Fruit fly (Drosophila melanogaster): ENCODE measurements around the gene CG6761.
A peak's percentile ranks its signal among the peaks of the same experiment; 100 is the strongest.

Gene CG6761

dm6 chr3L:9704162-9704748, 860 bp upstream of the CG6761 start, which contains the start of gene CG16711 (continued):
- peak; percentile 24 for TF ChIP-seq HmgZ (tag; optimal IDR thresholded peaks at IDR 0.05)
- no peak for TF ChIP-seq CG10654 (GFP tag; optimal IDR thresholded peaks at IDR 0.05)
- no peak for TF ChIP-seq bab2 (GFP tag; optimal IDR thresholded peaks at IDR 0.05)
- TF ChIP-seq al (GFP tag; IDR thresholded peaks at IDR 0.05), result no peak
- no peak for TF ChIP-seq CG31388 (GFP tag; optimal IDR thresholded peaks at IDR 0.05)
- no peak for TF ChIP-seq Fer2 (tag; optimal IDR thresholded peaks at IDR 0.05)
- no peak for TF ChIP-seq salm (tag; optimal IDR thresholded peaks at IDR 0.05)
- TF ChIP-seq sc (optimal IDR thresholded peaks at IDR 0.05), result no peak
- TF ChIP-seq sc (GFP tag; optimal IDR thresholded peaks at IDR 0.05), result no peak
- no peak for TF ChIP-seq chn (GFP tag; optimal IDR thresholded peaks at IDR 0.05)
- TF ChIP-seq CG11247 (GFP tag; IDR thresholded peaks at IDR 0.05), result no peak
- TF ChIP-seq zen2 (GFP tag; IDR thresholded peaks at IDR 0.05; ENCODE audit: partially characterized antibody), result peak; percentile 94
- TF ChIP-seq CG6683 (GFP tag; optimal IDR thresholded peaks at IDR 0.05), result no peak
- TF ChIP-seq CG13624 (GFP tag; optimal IDR thresholded peaks at IDR 0.05), result no peak
- TF ChIP-seq cg (GFP tag; optimal IDR thresholded peaks at IDR 0.05), result peak; percentile 58
- TF ChIP-seq corto (GFP tag; optimal IDR thresholded peaks at IDR 0.05), result no peak
- no peak for TF ChIP-seq ac (GFP tag; optimal IDR thresholded peaks at IDR 0.05)
- TF ChIP-seq grau (tag; optimal IDR thresholded peaks at IDR 0.05), result no peak
- no peak for TF ChIP-seq CG6689 (GFP tag; IDR thresholded peaks at IDR 0.05)
- no peak for TF ChIP-seq Spps (tag; optimal IDR thresholded peaks at IDR 0.05)
- TF ChIP-seq Camta (GFP tag; optimal IDR thresholded peaks at IDR 0.05), result no peak
- TF ChIP-seq CG13775 (GFP tag; optimal IDR thresholded peaks at IDR 0.05), result no peak
- TF ChIP-seq BtbVII (GFP tag; optimal IDR thresholded peaks at IDR 0.05), result no peak
- no peak for TF ChIP-seq CG2199 (GFP tag; IDR thresholded peaks at IDR 0.05)
- peak; percentile 93 for TF ChIP-seq ato (GFP tag; IDR thresholded peaks at IDR 0.05; ENCODE audit: partially characterized antibody)
- TF ChIP-seq CG4404 (GFP tag; IDR thresholded peaks at IDR 0.05), result no peak
- TF ChIP-seq D19A (tag; optimal IDR thresholded peaks at IDR 0.05), result no peak
- peak; percentile 95 for TF ChIP-seq chinmo (GFP tag; IDR thresholded peaks at IDR 0.05; ENCODE audit: partially characterized antibody)
- TF ChIP-seq CG4730 (GFP tag; IDR thresholded peaks at IDR 0.05), result no peak
- TF ChIP-seq CG10565 (GFP tag; optimal IDR thresholded peaks at IDR 0.05), result no peak
- TF ChIP-seq Asciz (GFP tag; optimal IDR thresholded peaks at IDR 0.05), result no peak
- TF ChIP-seq CG3407 (GFP tag; optimal IDR thresholded peaks at IDR 0.05), result no peak
- TF ChIP-seq Six4 (GFP tag; optimal IDR thresholded peaks at IDR 0.05), result no peak
- TF ChIP-seq Dref (GFP tag; IDR thresholded peaks at IDR 0.05), result peak; percentile 92
- no peak for TF ChIP-seq jigr1 (GFP tag; IDR thresholded peaks at IDR 0.05)
- TF ChIP-seq HLH4C (GFP tag; IDR thresholded peaks at IDR 0.05; ENCODE audit: partially characterized antibody), result peak; percentile 96
- TF ChIP-seq Dp (GFP tag; optimal IDR thresholded peaks at IDR 0.05), result peak; percentile 63
- peak; percentile 48 for TF ChIP-seq Ets97D (GFP tag; optimal IDR thresholded peaks at IDR 0.05)
- no peak for TF ChIP-seq NC2β (GFP tag; optimal IDR thresholded peaks at IDR 0.05)
- TF ChIP-seq CG6254 (GFP tag; optimal IDR thresholded peaks at IDR 0.05), result no peak
- no peak for TF ChIP-seq Hr3 (GFP tag; optimal IDR thresholded peaks at IDR 0.05)
- no peak for TF ChIP-seq CG16815 (GFP tag; optimal IDR thresholded peaks at IDR 0.05)
- TF ChIP-seq sna (GFP tag; IDR thresholded peaks at IDR 0.05; ENCODE audit: partially characterized antibody), result peak; percentile 90
- TF ChIP-seq ftz-f1 (GFP tag; optimal IDR thresholded peaks at IDR 0.05), result no peak
- peak; percentile 63 for TF ChIP-seq CG4617 (GFP tag; optimal IDR thresholded peaks at IDR 0.05; ENCODE audit: borderline replicate concordance)
- TF ChIP-seq CG31441 (GFP tag; IDR thresholded peaks at IDR 0.05), result no peak
- TF ChIP-seq dpn (GFP tag; optimal IDR thresholded peaks at IDR 0.05), result no peak
- no peak for TF ChIP-seq p53 (GFP tag; optimal IDR thresholded peaks at IDR 0.05)
- no peak for TF ChIP-seq Dek (tag; optimal IDR thresholded peaks at IDR 0.05)
- no peak for TF ChIP-seq CG8359 (GFP tag; optimal IDR thresholded peaks at IDR 0.05; ENCODE audit: borderline replicate concordance)
- no peak for TF ChIP-seq CG17802 (tag; optimal IDR thresholded peaks at IDR 0.05)
